Worm (Caenorhabditis elegans): Measurements from ENCODE around the gene F44F4.3.

Gene F44F4.3

DNA sequence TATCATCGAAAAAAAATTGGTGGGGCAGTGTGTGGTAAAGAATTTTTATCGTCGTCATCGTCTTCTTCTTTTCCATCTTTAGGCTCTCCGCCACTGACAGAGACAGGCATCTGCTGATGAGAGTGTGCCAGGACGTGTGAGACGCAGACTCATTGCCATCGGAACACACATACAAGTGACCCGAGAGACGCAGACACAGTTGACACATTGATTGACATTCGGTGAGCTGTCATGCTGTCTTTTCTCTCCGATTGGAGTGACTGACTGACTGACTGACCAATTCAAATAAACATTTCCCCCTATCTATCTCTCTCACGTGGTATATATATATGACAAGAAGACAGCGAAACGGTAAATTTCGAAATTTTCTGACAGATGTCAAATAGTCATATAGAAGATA, 34.6 kb downstream of the F44F4.3 start (continued):
- TF ChIP-seq T20F7.1 (GFP tag; optimal IDR thresholded peaks at IDR 0.05), result peak; percentile 83
- TF ChIP-seq gei-8 (GFP tag; optimal IDR thresholded peaks at IDR 0.05), result peak; percentile 66
- TF ChIP-seq unc-62 (GFP tag; optimal IDR thresholded peaks at IDR 0.05 in 1 of 2), result peak; percentile 79 to 100
- TF ChIP-seq unc-62 (tag; optimal IDR thresholded peaks at IDR 0.05), result no peak
- no peak for TF ChIP-seq vab-7 (GFP tag; IDR thresholded peaks at IDR 0.05)
- peak; percentile 75 for TF ChIP-seq php-3 (GFP tag; IDR thresholded peaks at IDR 0.05)
- peak; percentile 7 for TF ChIP-seq zfp-2 (tag; optimal IDR thresholded peaks at IDR 0.05)
- peak; percentile 94 for TF ChIP-seq hlh-30 (tag; optimal IDR thresholded peaks at IDR 0.05; ENCODE audit: insufficient read depth)
- TF ChIP-seq daf-16 (GFP tag; optimal IDR thresholded peaks at IDR 0.05), result peak in 1 of 2 experiments; percentile 84
- TF ChIP-seq daf-16 (tag; optimal IDR thresholded peaks at IDR 0.05), result peak; percentile 71
- no peak for TF ChIP-seq snpc-4 (tag; optimal IDR thresholded peaks at IDR 0.05)
- TF ChIP-seq mdl-1 (tag; optimal IDR thresholded peaks at IDR 0.05), result peak in 1 of 2 experiments; percentile 57
- TF ChIP-seq mep-1 (tag; optimal IDR thresholded peaks at IDR 0.05), result peak; percentile 80
- peak; percentile 50 for TF ChIP-seq mes-2 (tag; optimal IDR thresholded peaks at IDR 0.05; ENCODE audit: poor library complexity, severe bottlenecking)
- no peak for TF ChIP-seq ceh-62 (tag; optimal IDR thresholded peaks at IDR 0.05)
- TF ChIP-seq aha-1 (tag), result no peak
- TF ChIP-seq ztf-7 (tag; optimal IDR thresholded peaks at IDR 0.05), result peak; percentile 48
- TF ChIP-seq mdt-29 (GFP tag; IDR thresholded peaks at IDR 0.05), result peak; percentile 91
- no peak for TF ChIP-seq lim-7 (GFP tag; IDR thresholded peaks at IDR 0.05)
- 0 out of 2 replicates have a peak, but pooled peaks have one; percentile 25 for TF ChIP-seq arid-1 (GFP tag; conservative IDR thresholded peaks at IDR 0.05)
- TF ChIP-seq egl-27 (tag; optimal IDR thresholded peaks at IDR 0.05), result no peak
- peak; percentile 67; the same call in 1 of the 2 replicates for TF ChIP-seq hmg-1.1 (GFP tag; IDR thresholded peaks at IDR 0.05)
- TF ChIP-seq ceh-20 (GFP tag; IDR thresholded peaks at IDR 0.05), result peak; percentile 96
- TF ChIP-seq Y105C5A.15 (GFP tag; IDR thresholded peaks at IDR 0.05), result 0 out of 2 replicates have a peak, but pooled peaks have one; percentile 17
- peak; percentile 66 for TF ChIP-seq T26A8.4 (GFP tag; IDR thresholded peaks at IDR 0.05)
- no peak for TF ChIP-seq F49E8.2 (tag; optimal IDR thresholded peaks at IDR 0.05; ENCODE audit: borderline replicate concordance)
- TF ChIP-seq lir-3 (tag; optimal IDR thresholded peaks at IDR 0.05), result no peak
- no peak for TF ChIP-seq mxl-2 (GFP tag; conservative IDR thresholded peaks at IDR 0.05)
- TF ChIP-seq zag-1 (tag; optimal IDR thresholded peaks at IDR 0.05), result no peak
- TF ChIP-seq nhr-11 (tag; optimal IDR thresholded peaks at IDR 0.05), result no peak
- peak; percentile 40 for TF ChIP-seq nhr-10 (tag; optimal IDR thresholded peaks at IDR 0.05)

- TF ChIP-seq lir-3 (tag; optimal IDR thresholded peaks at IDR 0.05) (no peak), ztf-11 (tag; optimal IDR thresholded peaks at IDR 0.05) (no peak), aha-1 (tag) (peak; percentile 29), zfp-3 (GFP tag; conservative IDR thresholded peaks at IDR 0.05) (0 out of 2 replicates have a peak, but pooled peaks have one; percentile 42), F37D6.2 (tag; optimal IDR thresholded peaks at IDR 0.05) (no peak), daf-12 (tag; optimal IDR thresholded peaks at IDR 0.05) (no peak), F10B5.3 (tag; optimal IDR thresholded peaks at IDR 0.05) (no peak), mxl-3 (GFP tag; optimal IDR thresholded peaks at IDR 0.05) (no peak), Y75B8A.6 (GFP tag; IDR thresholded peaks at IDR 0.05) (no peak), tra-1 (GFP tag; IDR thresholded peaks at IDR 0.05) (no peak), set-16 (GFP tag; IDR thresholded peaks at IDR 0.05) (no peak)
Observed at ce11 chrII:10849903-10850302, 35.8 kb downstream of the F44F4.3 start, which contains the start of gene M106.2. Gene M106.2, minus strand, starts transcription at chrII:10850003.

DNA sequence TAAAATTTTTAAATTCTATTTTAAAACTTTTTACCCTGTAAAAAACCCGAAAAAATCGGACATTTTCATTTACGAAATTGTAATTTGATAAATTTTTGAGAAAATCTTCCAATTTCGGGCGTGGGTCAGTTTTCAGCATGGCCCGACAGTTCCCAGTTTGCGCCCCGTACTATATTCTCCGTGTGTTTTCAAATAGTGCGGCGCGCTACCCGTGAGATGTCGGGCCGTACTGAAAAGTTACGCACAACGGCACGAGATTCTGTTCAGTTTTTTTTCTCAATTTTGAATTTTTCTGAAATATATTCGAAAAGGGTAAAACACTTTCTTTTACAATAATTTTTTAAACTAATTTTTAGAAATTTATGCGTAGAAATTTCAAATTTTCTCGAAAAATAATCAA, 38.7 kb downstream of the F44F4.3 start:
- TF ChIP-seq aha-1 (tag) (no peak), F26F4.8 (GFP tag; conservative IDR thresholded peaks at IDR 0.05) (no peak), nhr-237 (tag; optimal IDR thresholded peaks at IDR 0.05) (no peak), gei-8 (GFP tag; optimal IDR thresholded peaks at IDR 0.05) (no peak), hlh-11 (tag; optimal IDR thresholded peaks at IDR 0.05) (no peak), pqm-1 (tag; optimal IDR thresholded peaks at IDR 0.05) (no peak), D1046.2 (GFP tag; IDR thresholded peaks at IDR 0.05) (no peak), T26A8.4 (GFP tag; IDR thresholded peaks at IDR 0.05) (no peak), Y75B8A.6 (GFP tag; IDR thresholded peaks at IDR 0.05) (no peak), snpc-1.2 (GFP tag; IDR thresholded peaks at IDR 0.05) (no peak), ces-1 (GFP tag; optimal IDR thresholded peaks at IDR 0.05) (no peak), egl-27 (tag; optimal IDR thresholded peaks at IDR 0.05) (no peak), nhr-25 (tag; optimal IDR thresholded peaks at IDR 0.05; ENCODE audit: borderline replicate concordance, insufficient read depth) (no peak), nhr-10 (tag; optimal IDR thresholded peaks at IDR 0.05) (no peak), jun-1 (tag; optimal IDR thresholded peaks at IDR 0.05) (no peak), php-3 (GFP tag; IDR thresholded peaks at IDR 0.05) (no peak)
